Worm (Caenorhabditis elegans): ENCODE measurements around the gene acsd-1.
A peak's percentile ranks its signal among the peaks of the same experiment; 100 is the strongest.

The acsd-1 gene

DNA sequence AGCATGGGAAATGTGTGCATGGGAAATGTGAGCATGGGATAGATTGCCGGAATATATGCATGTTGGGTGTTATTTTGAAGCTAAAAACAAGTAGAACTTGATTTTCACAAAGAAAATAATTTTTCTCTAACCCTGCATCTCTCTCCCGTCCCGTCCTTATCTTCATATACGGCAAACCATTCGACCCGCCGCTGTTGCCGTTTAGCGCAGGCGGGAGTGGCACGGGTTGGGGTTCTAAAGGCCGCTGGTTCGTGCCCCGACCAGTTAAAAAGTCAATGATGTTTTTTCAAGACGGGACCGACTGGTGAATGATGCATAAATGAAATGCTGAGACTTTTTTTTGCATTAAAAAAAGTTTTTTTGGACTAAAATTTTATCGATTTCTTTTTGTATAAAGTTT is 6.0 kb downstream of the acsd-1 start (continued):
- TF ChIP-seq saeg-2 (GFP tag; IDR thresholded peaks at IDR 0.05) (no peak), spr-3 (GFP tag; optimal IDR thresholded peaks at IDR 0.05) (no peak), zip-2 (tag; optimal IDR thresholded peaks at IDR 0.05) (no peak), ZK337.2 (GFP tag; IDR thresholded peaks at IDR 0.05) (0 out of 2 replicates have a peak, but pooled peaks have one; percentile 29), lim-7 (GFP tag; IDR thresholded peaks at IDR 0.05) (peak; percentile 67; the same call in 1 of the 2 replicates), nhr-111 (GFP tag; optimal IDR thresholded peaks at IDR 0.05) (no peak), mdl-1 (tag; optimal IDR thresholded peaks at IDR 0.05) (no peak), lin-39 (tag; optimal IDR thresholded peaks at IDR 0.05) (no peak), fos-1 (tag; optimal IDR thresholded peaks at IDR 0.05) (no peak), sdz-12 (GFP tag; optimal IDR thresholded peaks at IDR 0.05) (peak; percentile 63), Y5F2A.4 (GFP tag; optimal IDR thresholded peaks at IDR 0.05) (peak; percentile 25), nhr-237 (tag; optimal IDR thresholded peaks at IDR 0.05) (no peak), hlh-11 (tag; optimal IDR thresholded peaks at IDR 0.05) (peak; percentile 49), dmd-9 (GFP tag; IDR thresholded peaks at IDR 0.05) (no peak), hmg-1.1 (GFP tag; IDR thresholded peaks at IDR 0.05) (peak; percentile 82), lin-1 (GFP tag; IDR thresholded peaks at IDR 0.05) (no peak), hlh-30 (tag; optimal IDR thresholded peaks at IDR 0.05; ENCODE audit: insufficient read depth) (peak; percentile 72), nhr-48 (tag; optimal IDR thresholded peaks at IDR 0.05) (no peak), snpc-4 (tag; optimal IDR thresholded peaks at IDR 0.05) (no peak), ctbp-1 (GFP tag; IDR thresholded peaks at IDR 0.05) (peak; percentile 71), pqm-1 (tag; optimal IDR thresholded peaks at IDR 0.05) (no peak), unc-130 (GFP tag; optimal IDR thresholded peaks at IDR 0.05) (peak; percentile 66), Y105C5A.15 (GFP tag; IDR thresholded peaks at IDR 0.05) (no peak), lin-15B (tag; optimal IDR thresholded peaks at IDR 0.05) (no peak), ztf-7 (tag; optimal IDR thresholded peaks at IDR 0.05) (no peak), set-16 (GFP tag; IDR thresholded peaks at IDR 0.05) (no peak), mdt-29 (GFP tag; IDR thresholded peaks at IDR 0.05) (0 out of 2 replicates have a peak, but pooled peaks have one; percentile 27), ceh-62 (tag; optimal IDR thresholded peaks at IDR 0.05) (no peak), mxl-2 (GFP tag; conservative IDR thresholded peaks at IDR 0.05) (no peak; the same call in 1 of the 2 replicates), dpl-1 (GFP tag; optimal IDR thresholded peaks at IDR 0.05) (no peak), vab-7 (GFP tag; IDR thresholded peaks at IDR 0.05) (peak; percentile 71; the same call in 1 of the 2 replicates), dmd-6 (GFP tag; IDR thresholded peaks at IDR 0.05) (peak; percentile 69), ceh-32 (tag; optimal IDR thresholded peaks at IDR 0.05; ENCODE audit: poor library complexity) (no peak), nhr-11 (tag; optimal IDR thresholded peaks at IDR 0.05) (no peak), spr-1 (tag; optimal IDR thresholded peaks at IDR 0.05) (no peak), gei-8 (GFP tag; optimal IDR thresholded peaks at IDR 0.05) (peak; percentile 29), mes-2 (tag; optimal IDR thresholded peaks at IDR 0.05; ENCODE audit: poor library complexity, severe bottlenecking) (peak; percentile 86), rbr-2 (tag; optimal IDR thresholded peaks at IDR 0.05) (peak; percentile 50), mep-1 (tag; optimal IDR thresholded peaks at IDR 0.05) (peak; percentile 50), lsy-2 (tag; optimal IDR thresholded peaks at IDR 0.05) (peak in 1 of 2 experiments; percentile 60), F26F4.8 (GFP tag; conservative IDR thresholded peaks at IDR 0.05) (peak; percentile 50; the same call in 1 of the 2 replicates)

DNA sequence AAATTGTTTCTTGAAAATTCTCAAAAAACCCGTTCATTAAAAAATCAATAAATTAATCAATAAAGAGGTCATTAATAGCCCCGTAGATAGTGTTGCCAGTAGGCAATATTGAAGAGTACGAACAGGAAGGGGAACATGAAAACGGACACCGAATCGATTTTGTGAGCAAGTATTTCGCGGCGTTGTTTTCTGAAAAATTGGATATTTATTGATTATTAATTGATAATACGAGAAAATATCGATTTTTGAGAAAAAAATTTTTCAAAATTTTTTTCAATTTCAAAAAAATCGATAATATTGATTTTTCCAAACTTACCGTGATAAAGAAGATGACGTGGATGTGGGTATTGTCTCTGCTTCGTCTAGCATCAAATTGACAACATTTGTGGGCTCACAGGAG is 9.2 kb downstream of the acsd-1 start:
- TF ChIP-seq spr-3 (GFP tag; optimal IDR thresholded peaks at IDR 0.05) = no peak
- TF ChIP-seq ceh-28 (tag; optimal IDR thresholded peaks at IDR 0.05) = peak; percentile 79

All from whole organism, L4 larva.